Worm (Caenorhabditis elegans) whole organism, L4 larva: Measurements from ENCODE around the gene ubh-3.
A peak's percentile ranks its signal among the peaks of the same experiment; 100 is the strongest.

ENCODE experiments used
- D1046.2 ChIP-seq: fragments of 200-800 bp; sonication (Bioruptor generic); IDR thresholded peaks from 2 replicates; pipeline ENCODE4 v1.3.6; 2022; ENCODE audit warnings: missing genetic modification characterization, missing compliant biosample characterization
- T20F7.1 ChIP-seq: fragments of 200-800 bp; sonication (Bioruptor generic); optimal IDR thresholded peaks from 2 replicates; lab custom pipeline; 2018; ENCODE audit warnings: mild to moderate bottlenecking, missing genetic modification characterization, missing compliant biosample characterization
- T26A8.4 ChIP-seq: fragments of 200-800 bp; sonication (Bioruptor generic); IDR thresholded peaks from 2 replicates; pipeline ENCODE4 v1.3.6; 2022; ENCODE audit warnings: missing genetic modification characterization, missing compliant biosample characterization
- Y48G9A.11 ChIP-seq: fragments of 200-800 bp; sonication (Bioruptor generic); IDR thresholded peaks from 2 replicates; pipeline ENCODE4 v1.3.6; 2022; ENCODE audit warnings: missing genetic modification reagents, missing genetic modification characterization, missing compliant biosample characterization
- ZK337.2 ChIP-seq: fragments of 200-800 bp; sonication (Bioruptor generic); IDR thresholded peaks from 2 replicates; pipeline ENCODE4 v1.3.6; 2022; ENCODE audit warnings: missing genetic modification reagents, missing genetic modification characterization, missing compliant biosample characterization
- aha-1 ChIP-seq: fragments of 150-350 bp; peaks from one replicate; lab custom pipeline; 2014; ENCODE audit warnings: missing biosample characterization, missing genetic modification characterization
- ama-1 ChIP-seq: fragments of 150-350 bp; optimal IDR thresholded peaks from 2 replicates; lab custom pipeline; 2014; ENCODE audit warnings: inconsistent platforms, mixed read lengths
- arid-1 ChIP-seq: fragments of 200-800 bp; sonication (Bioruptor generic); conservative IDR thresholded peaks from 2 replicates; pipeline ENCODE4 v1.3.6; 2022; ENCODE audit warnings: missing genetic modification reagents, missing genetic modification characterization, missing compliant biosample characterization
- ceh-20 ChIP-seq: fragments of 200-800 bp; sonication (Bioruptor generic); IDR thresholded peaks from 2 replicates; pipeline ENCODE4 v1.3.6; 2022; ENCODE audit warnings: missing genetic modification reagents, missing genetic modification characterization, missing compliant biosample characterization
- ceh-32 ChIP-seq: sonication (generic microtip); optimal IDR thresholded peaks from 2 replicates; lab custom pipeline; 2016; ENCODE audit warnings: mild to moderate bottlenecking, missing genetic modification characterization, missing compliant biosample characterization; ENCODE audit not compliant: poor library complexity
- ceh-44 ChIP-seq: fragments of 200-800 bp; sonication (Bioruptor generic); IDR thresholded peaks from 2 replicates; pipeline ENCODE4 v1.3.6; 2022; ENCODE audit warnings: missing genetic modification reagents, missing genetic modification characterization, missing compliant biosample characterization
- cey-2 ChIP-seq: sonication (generic microtip); optimal IDR thresholded peaks from 3 replicates; lab custom pipeline; 2017; ENCODE audit warnings: missing genetic modification characterization, mild to moderate bottlenecking, missing compliant biosample characterization, antibody characterized with exemption, borderline replicate concordance; ENCODE audit not compliant: insufficient read depth
- ctbp-1 ChIP-seq: fragments of 200-800 bp; sonication (Bioruptor generic); IDR thresholded peaks from 2 replicates; pipeline ENCODE4 v1.3.6; 2022; ENCODE audit warnings: missing genetic modification reagents, missing genetic modification characterization, missing compliant biosample characterization
- daf-16 ChIP-seq, 3 experiments: sonication (generic microtip); optimal IDR thresholded peaks; 2 replicates each; lab custom pipeline; 2016 to 2017; ENCODE audit warnings: missing genetic modification characterization in 3 of 3, missing genetic modification reagents in 3 of 3, mild to moderate bottlenecking in 2 of 3, missing compliant biosample characterization in 2 of 3, missing biosample characterization in 1 of 3, moderate library complexity in 1 of 3
- dmd-6 ChIP-seq: fragments of 200-800 bp; sonication (Bioruptor generic); IDR thresholded peaks from 2 replicates; pipeline ENCODE4 v1.3.6; 2022; ENCODE audit warnings: missing genetic modification reagents, missing genetic modification characterization, missing compliant biosample characterization
- duxl-1 ChIP-seq: sonication (generic microtip); optimal IDR thresholded peaks from 2 replicates; lab custom pipeline; 2016; ENCODE audit warnings: mild to moderate bottlenecking, missing genetic modification characterization, moderate library complexity, missing compliant biosample characterization; ENCODE audit not compliant: poor library complexity
- dve-1 ChIP-seq: sonication (generic microtip); optimal IDR thresholded peaks from 2 replicates; lab custom pipeline; 2017; ENCODE audit warnings: antibody characterized with exemption, mild to moderate bottlenecking, missing genetic modification characterization, missing compliant biosample characterization; ENCODE audit not compliant: insufficient read depth
- fkh-10 ChIP-seq: fragments of 150-350 bp; optimal IDR thresholded peaks from 2 replicates; lab custom pipeline; 2014; ENCODE audit warnings: missing biosample characterization, missing genetic modification reagents, missing genetic modification characterization
- hif-1 ChIP-seq, 2 experiments: sonication (generic microtip); optimal IDR thresholded peaks; 2 replicates each; lab custom pipeline; 2016 to 2017; ENCODE audit warnings: missing compliant biosample characterization in 2 of 2, missing genetic modification characterization in 2 of 2, missing genetic modification reagents in 2 of 2, missing genotype in 2 of 2, mild to moderate bottlenecking in 1 of 2
- hlh-11 ChIP-seq: fragments of 200-800 bp; sonication (Bioruptor generic); optimal IDR thresholded peaks from 2 replicates; lab custom pipeline; 2018; ENCODE audit warnings: mild to moderate bottlenecking, missing genetic modification characterization, missing compliant biosample characterization
- hlh-30 ChIP-seq: sonication (generic microtip); optimal IDR thresholded peaks from 2 replicates; lab custom pipeline; 2017; ENCODE audit warnings: antibody characterized with exemption, mild to moderate bottlenecking, missing genetic modification characterization, missing compliant biosample characterization; ENCODE audit not compliant: insufficient read depth
- jun-1 ChIP-seq: fragments of 150-350 bp; optimal IDR thresholded peaks from 2 replicates; lab custom pipeline; 2014; ENCODE audit warnings: missing biosample characterization, missing genetic modification reagents, missing genetic modification characterization
- lin-13 ChIP-seq: fragments of 150-350 bp; optimal IDR thresholded peaks from 2 replicates; lab custom pipeline; 2014; ENCODE audit warnings: missing biosample characterization, missing genetic modification reagents, missing genetic modification characterization
- lsy-2 ChIP-seq, 2 experiments: fragments of 150-350 bp in 1 of 2; sonication (generic microtip) in 1 of 2; optimal IDR thresholded peaks; 2 replicates each; lab custom pipeline; 2014 to 2017; ENCODE audit warnings: missing biosample characterization in 2 of 2, missing genetic modification characterization in 2 of 2
- mdl-1 ChIP-seq, 2 experiments: fragments of 150-350 bp in 1 of 2; sonication (generic microtip) in 1 of 2; optimal IDR thresholded peaks; 2 replicates each; lab custom pipeline; 2014 to 2017; ENCODE audit warnings: missing biosample characterization in 2 of 2, missing genetic modification characterization in 2 of 2
- mdt-29 ChIP-seq: fragments of 200-800 bp; sonication (Bioruptor generic); IDR thresholded peaks from 2 replicates; pipeline ENCODE4 v1.3.6; 2022; ENCODE audit warnings: missing genetic modification reagents, missing genetic modification characterization, missing compliant biosample characterization
- mep-1 ChIP-seq: fragments of 150-350 bp; sonication (generic microtip); optimal IDR thresholded peaks from 3 replicates; lab custom pipeline; 2014; ENCODE audit warnings: missing biosample characterization, missing genetic modification characterization
- mes-2 ChIP-seq: sonication (generic microtip); optimal IDR thresholded peaks from 2 replicates; lab custom pipeline; 2016; ENCODE audit warnings: missing genotype, mild to moderate bottlenecking, missing genetic modification characterization, missing compliant biosample characterization; ENCODE audit not compliant: poor library complexity, severe bottlenecking
- mxl-3 ChIP-seq: fragments of 200-800 bp; sonication (Bioruptor generic); optimal IDR thresholded peaks from 2 replicates; lab custom pipeline; 2018; ENCODE audit warnings: mild to moderate bottlenecking, missing genetic modification characterization, missing compliant biosample characterization
- nhr-10 ChIP-seq: fragments of 150-350 bp; optimal IDR thresholded peaks from 2 replicates; lab custom pipeline; 2014; ENCODE audit warnings: missing biosample characterization, missing genetic modification characterization
- nhr-102 ChIP-seq: sonication (generic microtip); optimal IDR thresholded peaks from 2 replicates; lab custom pipeline; 2016; ENCODE audit warnings: mild to moderate bottlenecking, missing genetic modification characterization, moderate library complexity, missing compliant biosample characterization
- nhr-25 ChIP-seq: sonication (generic microtip); optimal IDR thresholded peaks from 2 replicates; lab custom pipeline; 2017; ENCODE audit warnings: missing genetic modification characterization, mild to moderate bottlenecking, missing compliant biosample characterization, antibody characterized with exemption, moderate library complexity, borderline replicate concordance; ENCODE audit not compliant: insufficient read depth
- nhr-28 ChIP-seq: fragments of 150-350 bp; optimal IDR thresholded peaks from 2 replicates; lab custom pipeline; 2014; ENCODE audit warnings: missing biosample characterization, missing genetic modification characterization
- nhr-48 ChIP-seq: sonication (generic microtip); optimal IDR thresholded peaks from 2 replicates; lab custom pipeline; 2016; ENCODE audit warnings: mild to moderate bottlenecking, missing genetic modification characterization, missing compliant biosample characterization
- nhr-6 ChIP-seq: fragments of 150-350 bp; optimal IDR thresholded peaks from 2 replicates; lab custom pipeline; 2014; ENCODE audit warnings: missing biosample characterization, missing genetic modification characterization
- pha-4 ChIP-seq, 2 experiments: fragments of 150-350 bp in 1 of 2; fragments of 200-800 bp in 1 of 2; sonication (Bioruptor generic) in 1 of 2; IDR thresholded peaks in 1 of 2; optimal IDR thresholded peaks in 1 of 2; 2 replicates each; pipeline versions ENCODE4 v1.3.6 to Lab custom; 2014 to 2022; ENCODE audit warnings: missing genetic modification characterization in 2 of 2, missing genetic modification reagents in 2 of 2, missing biosample characterization in 1 of 2, missing compliant biosample characterization in 1 of 2
- php-3 ChIP-seq: fragments of 200-800 bp; sonication (Bioruptor generic); IDR thresholded peaks from 2 replicates; pipeline ENCODE4 v1.3.6; 2022; ENCODE audit warnings: missing genetic modification reagents, missing genetic modification characterization, missing compliant biosample characterization
- pqm-1 ChIP-seq: sonication (generic microtip); optimal IDR thresholded peaks from 2 replicates; lab custom pipeline; 2017; ENCODE audit warnings: missing biosample characterization, missing genetic modification characterization
- saeg-2 ChIP-seq: fragments of 200-800 bp; sonication (Bioruptor generic); IDR thresholded peaks from 2 replicates; pipeline ENCODE4 v1.3.6; 2022; ENCODE audit warnings: missing genetic modification reagents, missing genetic modification characterization, missing compliant biosample characterization
- set-16 ChIP-seq: fragments of 200-800 bp; sonication (Bioruptor generic); IDR thresholded peaks from 2 replicates; pipeline ENCODE4 v1.3.6; 2022; ENCODE audit warnings: missing genetic modification reagents, missing genetic modification characterization, missing compliant biosample characterization
- unc-62 ChIP-seq, 3 experiments: fragments of 150-350 bp in 1 of 3; sonication (generic microtip); optimal IDR thresholded peaks in 2 of 3; peaks in 1 of 3; 1 replicate in 1 of 3; 2 replicates in 2 of 3; lab custom pipeline; 2014 to 2017; ENCODE audit warnings: missing biosample characterization in 3 of 3, missing genetic modification characterization in 3 of 3, missing genetic modification reagents in 3 of 3, missing genotype in 1 of 3

The ubh-3 gene

DNA sequence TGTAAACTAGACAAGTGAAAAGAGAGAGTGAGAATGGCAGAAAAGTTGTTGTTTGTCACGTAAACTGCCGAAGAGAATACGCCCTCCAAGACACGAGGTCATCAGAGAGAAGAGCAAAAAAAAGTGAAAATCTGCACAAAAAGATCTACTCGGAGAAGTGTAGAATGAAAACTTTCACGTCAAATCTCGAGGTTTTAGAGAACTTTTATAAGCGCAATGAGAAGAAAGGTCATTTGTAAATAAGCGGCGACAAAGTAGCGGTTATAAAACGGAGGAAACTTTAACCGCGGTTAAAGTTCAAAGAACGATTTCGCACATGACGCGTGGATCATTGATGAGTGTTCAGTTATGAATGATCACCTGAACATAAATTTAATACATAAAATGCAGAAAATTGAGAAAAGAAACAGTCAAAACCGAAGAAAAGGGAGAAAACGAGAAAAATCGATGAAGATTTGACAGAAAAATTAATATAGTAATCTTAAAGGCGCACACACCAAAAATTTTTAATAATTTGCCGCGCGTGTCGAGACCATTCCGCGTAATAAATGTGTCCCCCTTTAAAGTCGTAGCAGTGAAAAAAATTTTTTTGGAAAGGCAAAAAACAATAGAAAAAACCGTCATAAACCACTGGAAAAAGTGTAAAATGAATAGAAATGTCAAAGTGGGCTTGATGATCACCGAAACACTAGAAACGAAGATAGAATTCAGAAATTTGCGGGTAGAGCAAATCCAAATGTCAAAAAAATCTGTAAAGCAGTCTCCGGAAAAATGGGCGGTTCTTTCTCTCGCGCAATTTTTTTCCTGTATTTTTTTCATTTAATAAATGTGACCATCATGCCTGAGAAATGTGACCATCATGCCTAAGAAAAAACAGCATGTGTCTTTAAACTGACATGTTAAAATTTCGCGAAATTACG, 9.0 kb upstream of the ubh-3 start:
- no peak for TF ChIP-seq set-16 (GFP tag; lab: Robert Waterston, UW)
- no peak for TF ChIP-seq fkh-10 (GFP tag; lab: Kevin White, UChicago)
- TF ChIP-seq D1046.2 (GFP tag; lab: Robert Waterston, UW) = no peak
- TF ChIP-seq jun-1 (tag; lab: Kevin White, UChicago) = no peak
- peak; percentile 88 for TF ChIP-seq ama-1 (lab: Kevin White, UChicago)
- peak; percentile 8 for TF ChIP-seq lin-13
- TF ChIP-seq daf-16 (GFP tag; optimal IDR thresholded peaks at IDR 0.05; lab: Kevin White, UChicago) = no peak
- TF ChIP-seq daf-16 (tag; optimal IDR thresholded peaks at IDR 0.05; lab: Kevin White, UChicago) = peak; percentile 10
- TF ChIP-seq T20F7.1 (GFP tag; lab: Kevin White, UChicago) = no peak
- TF ChIP-seq nhr-25 = peak; percentile 90
- peak; percentile 93 for TF ChIP-seq hlh-30 (tag; lab: Kevin White, UChicago)
- no peak for TF ChIP-seq mes-2 (tag; lab: Kevin White, UChicago)
- TF ChIP-seq ZK337.2 (GFP tag; lab: Robert Waterston, UW) = no peak
- no peak for TF ChIP-seq arid-1
- TF ChIP-seq hlh-11 (tag; lab: Kevin White, UChicago) = peak; percentile 56
- TF ChIP-seq mdl-1 (tag; optimal IDR thresholded peaks at IDR 0.05; lab: Kevin White, UChicago) = peak in 1 of 2 experiments; percentile 63
- TF ChIP-seq pqm-1 = no peak
- 0 out of 2 replicates have a peak, but pooled peaks have one; percentile 21 for TF ChIP-seq ctbp-1 (GFP tag; lab: Robert Waterston, UW)
- no peak for TF ChIP-seq Y48G9A.11
- TF ChIP-seq pha-4 (GFP tag; IDR thresholded peaks at IDR 0.05; lab: Robert Waterston, UW) = no peak
- no peak for TF ChIP-seq pha-4 (tag; optimal IDR thresholded peaks at IDR 0.05; lab: Kevin White, UChicago)
- TF ChIP-seq unc-62 (GFP tag; optimal IDR thresholded peaks at IDR 0.05 in 1 of 2; lab: Kevin White, UChicago) = peak in 1 of 2 experiments; percentile 98
- TF ChIP-seq unc-62 (tag; optimal IDR thresholded peaks at IDR 0.05; lab: Kevin White, UChicago) = no peak
- TF ChIP-seq aha-1 (tag; lab: Kevin White, UChicago) = peak; percentile 99
- TF ChIP-seq dve-1 (tag; lab: Kevin White, UChicago) = peak; percentile 81
- TF ChIP-seq hif-1 (tag; optimal IDR thresholded peaks at IDR 0.05; lab: Kevin White, UChicago) = peak; percentile 85 to 99
- no peak for TF ChIP-seq saeg-2 (GFP tag; lab: Robert Waterston, UW)
- peak; percentile 47 for TF ChIP-seq cey-2 (tag; lab: Kevin White, UChicago)
- no peak for TF ChIP-seq nhr-102 (tag; lab: Kevin White, UChicago)
- TF ChIP-seq mep-1 = peak; percentile 81
- no peak for TF ChIP-seq ceh-32 (tag; lab: Kevin White, UChicago)
- TF ChIP-seq dmd-6 (GFP tag; lab: Robert Waterston, UW) = peak; percentile 40
- TF ChIP-seq mxl-3 (GFP tag; lab: Kevin White, UChicago) = peak; percentile 47
- TF ChIP-seq duxl-1 (tag; lab: Kevin White, UChicago) = no peak
- TF ChIP-seq nhr-10 (tag; lab: Kevin White, UChicago) = no peak
- TF ChIP-seq nhr-28 (tag; lab: Kevin White, UChicago) = peak; percentile 38
- TF ChIP-seq T26A8.4 (GFP tag; lab: Robert Waterston, UW) = no peak
- TF ChIP-seq nhr-6 (tag; lab: Kevin White, UChicago) = peak; percentile 64
- no peak for TF ChIP-seq mdt-29
- peak; percentile 56; the same call in 1 of the 2 replicates for TF ChIP-seq ceh-20 (GFP tag; lab: Robert Waterston, UW)
- no peak for TF ChIP-seq ceh-44 (GFP tag; lab: Robert Waterston, UW)
- TF ChIP-seq lsy-2 (tag; optimal IDR thresholded peaks at IDR 0.05; lab: Kevin White, UChicago) = peak in 1 of 2 experiments; percentile 68
- peak; percentile 35 for TF ChIP-seq nhr-48 (tag; lab: Kevin White, UChicago)
- 0 out of 2 replicates have a peak, but pooled peaks have one; percentile 18 for TF ChIP-seq php-3 (GFP tag; lab: Robert Waterston, UW)
